Worm (Caenorhabditis elegans): ENCODE results near the gene dpy-27.

ce11 chrIII:3804422-3804821, 15.1 kb downstream of the dpy-27 start, which contains the start of gene xbx-5:
- no peak for TF ChIP-seq cog-1 (tag; optimal IDR thresholded peaks at IDR 0.05)
- TF ChIP-seq ztf-23 (GFP tag; IDR thresholded peaks at IDR 0.05), result no peak
- no peak for TF ChIP-seq flt-1 (GFP tag; IDR thresholded peaks at IDR 0.05)
- TF ChIP-seq ztf-29 (GFP tag; IDR thresholded peaks at IDR 0.05), result no peak
- TF ChIP-seq med-1 (GFP tag; optimal IDR thresholded peaks at IDR 0.05; ENCODE audit: insufficient read depth), result no peak

All from whole organism, midembryonic.